Worm (Caenorhabditis elegans): ENCODE results near the gene ndua-8.

DNA sequence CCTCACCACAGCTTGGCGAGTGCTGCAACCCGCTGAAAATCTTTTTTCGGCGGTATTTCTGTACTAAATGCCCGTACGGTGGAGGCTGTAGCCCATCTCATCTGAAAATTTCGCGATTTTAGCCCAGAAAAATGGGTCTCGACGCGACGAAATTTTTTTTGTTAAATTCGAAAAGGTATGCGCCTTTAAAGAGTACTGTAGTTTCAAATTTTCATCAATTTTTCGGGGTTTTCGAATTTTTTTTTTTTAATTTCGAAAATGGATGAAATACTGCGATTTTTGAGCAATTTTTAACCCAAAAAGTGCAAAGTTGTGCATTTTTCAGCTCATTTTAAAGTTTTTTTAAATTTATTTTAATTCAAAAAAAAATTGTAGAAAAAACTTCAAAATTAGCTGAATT, 42.6 kb downstream of the ndua-8 start, which contains the start of gene Y54F10AR.2:
- TF ChIP-seq W03F9.2 (tag; optimal IDR thresholded peaks at IDR 0.05) (no peak), him-1 (tag; optimal IDR thresholded peaks at IDR 0.05) (no peak)

Data from whole organism, L4/young adult.